Fruit fly (Drosophila melanogaster): ENCODE results near the gene Nuf2.

DNA sequence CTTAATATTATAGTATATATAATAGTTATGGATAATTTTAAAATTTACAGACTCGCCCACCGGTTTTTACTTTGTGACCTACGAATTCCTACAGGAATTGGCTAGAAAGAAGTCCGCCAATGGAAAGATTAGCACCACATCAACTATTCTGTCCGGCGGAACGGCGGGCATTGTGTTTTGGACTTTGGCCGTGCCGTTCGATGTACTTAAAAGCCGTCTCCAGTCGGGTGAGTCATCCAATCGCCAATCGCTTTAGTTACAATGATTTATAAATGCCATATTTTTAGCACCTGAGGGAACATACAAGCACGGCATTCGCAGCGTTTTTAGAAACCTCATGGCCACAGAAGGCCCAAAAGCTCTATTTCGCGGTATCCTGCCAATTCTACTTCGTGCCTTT lies 37.2 kb downstream of the Nuf2 start:
- no peak for TF ChIP-seq Crg-1 (GFP tag; optimal IDR thresholded peaks at IDR 0.05)
- TF ChIP-seq ovo (GFP tag; optimal IDR thresholded peaks at IDR 0.05), result no peak
- TF ChIP-seq Hr96 (GFP tag; optimal IDR thresholded peaks at IDR 0.05), result no peak
